Worm (Caenorhabditis elegans): ENCODE measurements around the gene F45H10.5.

DNA sequence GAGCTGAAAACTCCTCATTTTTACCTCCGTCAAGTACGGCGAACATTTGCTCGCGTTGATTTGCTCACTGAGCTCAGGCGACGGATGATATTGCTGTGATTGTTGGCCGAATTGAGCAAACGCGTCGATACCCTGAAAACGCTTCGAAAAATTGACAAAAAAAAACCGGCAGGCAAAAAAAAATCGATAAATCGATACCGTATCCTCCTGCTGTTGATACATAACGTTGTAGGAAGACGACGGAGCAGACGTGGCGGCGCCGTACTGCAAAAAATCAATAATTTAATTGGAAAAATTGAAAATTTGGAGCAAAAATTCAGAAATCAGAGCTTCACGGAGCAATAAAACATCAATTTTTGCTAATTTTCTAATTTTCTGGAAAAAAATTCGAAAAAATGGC is 46.8 kb upstream of the F45H10.5 start:
- no peak for TF ChIP-seq ztf-11 (tag; optimal IDR thresholded peaks at IDR 0.05)
- no peak for TF ChIP-seq snpc-4 (tag; optimal IDR thresholded peaks at IDR 0.05)
- no peak for TF ChIP-seq sptf-1 (tag; optimal IDR thresholded peaks at IDR 0.05)
- no peak for TF ChIP-seq nhr-28 (tag; optimal IDR thresholded peaks at IDR 0.05)
